Worm (Caenorhabditis elegans) whole organism, late embryonic: ENCODE results near the gene F35E8.7.
A peak's percentile ranks its signal among the peaks of the same experiment; 100 is the strongest.

Experiments used
- F13H6.1 ChIP-seq: sonication (generic microtip); optimal IDR thresholded peaks from 2 replicates; lab custom pipeline; 2016; ENCODE audit warnings: missing genetic modification characterization, missing compliant biosample characterization
- K02D7.2 ChIP-seq: sonication (generic microtip); optimal IDR thresholded peaks from 2 replicates; lab custom pipeline; 2017; ENCODE audit warnings: mild to moderate bottlenecking, missing genetic modification characterization, missing compliant biosample characterization
- K09A11.1 ChIP-seq: sonication (generic microtip); optimal IDR thresholded peaks from 2 replicates; lab custom pipeline; 2017; ENCODE audit warnings: antibody characterized with exemption, mild to moderate bottlenecking, missing genetic modification characterization, missing compliant biosample characterization; ENCODE audit not compliant: insufficient read depth
- T23F11.4 ChIP-seq: fragments of 200-800 bp; sonication (Bioruptor generic); optimal IDR thresholded peaks from 2 replicates; lab custom pipeline; 2018; ENCODE audit warnings: mild to moderate bottlenecking, missing genetic modification characterization, missing compliant biosample characterization
- Y22D7AL.16 ChIP-seq: sonication (generic microtip); optimal IDR thresholded peaks from 2 replicates; lab custom pipeline; 2016; ENCODE audit warnings: missing genetic modification characterization, missing compliant biosample characterization
- ceh-14 ChIP-seq: sonication (generic microtip); optimal IDR thresholded peaks from 2 replicates; lab custom pipeline; 2016; ENCODE audit warnings: missing genotype, missing genetic modification characterization, missing compliant biosample characterization
- ceh-19 ChIP-seq: fragments of 200-800 bp; sonication (Bioruptor generic); optimal IDR thresholded peaks from 2 replicates; lab custom pipeline; 2018; ENCODE audit warnings: mild to moderate bottlenecking, missing genetic modification characterization, missing compliant biosample characterization
- ceh-22 ChIP-seq: sonication (generic microtip); optimal IDR thresholded peaks from 2 replicates; lab custom pipeline; 2017; ENCODE audit warnings: missing biosample characterization, missing genetic modification characterization
- ceh-24 ChIP-seq: sonication (generic microtip); optimal IDR thresholded peaks from 2 replicates; lab custom pipeline; 2016; ENCODE audit warnings: mild to moderate bottlenecking, missing genetic modification characterization, missing compliant biosample characterization
- ceh-30 ChIP-seq: fragments of 150-350 bp; optimal IDR thresholded peaks from 2 replicates; lab custom pipeline; 2014; ENCODE audit warnings: missing biosample characterization, missing genetic modification characterization
- ceh-31 ChIP-seq: sonication (generic microtip); optimal IDR thresholded peaks from 2 replicates; lab custom pipeline; 2016; ENCODE audit warnings: missing genetic modification characterization, missing compliant biosample characterization
- ceh-45 ChIP-seq: fragments of 200-800 bp; sonication (Bioruptor generic); IDR thresholded peaks from 2 replicates; pipeline ENCODE4 v1.3.6; 2022; ENCODE audit warnings: missing genetic modification reagents, missing genetic modification characterization, missing compliant biosample characterization
- ceh-6 ChIP-seq: fragments of 200-800 bp; sonication (Bioruptor generic); optimal IDR thresholded peaks from 2 replicates; lab custom pipeline; 2018; ENCODE audit warnings: mild to moderate bottlenecking, missing genetic modification characterization, missing compliant biosample characterization
- ceh-9 ChIP-seq: sonication (generic microtip); optimal IDR thresholded peaks from 2 replicates; lab custom pipeline; 2016; ENCODE audit warnings: mild to moderate bottlenecking, missing genetic modification characterization, inconsistent platforms, missing compliant biosample characterization
- dve-1 ChIP-seq: sonication (generic microtip); optimal IDR thresholded peaks from 2 replicates; lab custom pipeline; 2017; ENCODE audit warnings: antibody characterized with exemption, mild to moderate bottlenecking, missing genetic modification characterization, missing compliant biosample characterization
- elt-2 ChIP-seq: sonication (generic microtip); optimal IDR thresholded peaks from 2 replicates; lab custom pipeline; 2016; ENCODE audit warnings: missing genetic modification reagents, missing genetic modification characterization, missing compliant biosample characterization
- ets-4 ChIP-seq: sonication (generic microtip); optimal IDR thresholded peaks from 2 replicates; lab custom pipeline; 2016; ENCODE audit warnings: missing genetic modification characterization, missing compliant biosample characterization
- eyg-1 ChIP-seq: sonication (generic microtip); optimal IDR thresholded peaks from 2 replicates; lab custom pipeline; 2016; ENCODE audit warnings: missing genotype, missing genetic modification characterization, missing compliant biosample characterization
- fkh-10 ChIP-seq: fragments of 150-350 bp; optimal IDR thresholded peaks from 2 replicates; lab custom pipeline; 2014; ENCODE audit warnings: missing biosample characterization, missing genetic modification reagents, missing genetic modification characterization
- fkh-6 ChIP-seq: sonication (generic microtip); optimal IDR thresholded peaks from 2 replicates; lab custom pipeline; 2016; ENCODE audit warnings: missing genetic modification characterization, missing compliant biosample characterization
- hlh-30 ChIP-seq: sonication (generic microtip); optimal IDR thresholded peaks from 2 replicates; lab custom pipeline; 2017; ENCODE audit warnings: antibody characterized with exemption, missing genetic modification characterization, missing compliant biosample characterization; ENCODE audit not compliant: insufficient read depth
- lim-6 ChIP-seq: sonication (generic microtip); optimal IDR thresholded peaks from 2 replicates; lab custom pipeline; 2016; ENCODE audit warnings: missing genetic modification characterization, missing compliant biosample characterization
- lin-11 ChIP-seq: fragments of 200-800 bp; sonication (Bioruptor generic); optimal IDR thresholded peaks from 2 replicates; lab custom pipeline; 2018; ENCODE audit warnings: mild to moderate bottlenecking, missing genetic modification characterization, missing compliant biosample characterization
- nfya-1 ChIP-seq: sonication (generic microtip); optimal IDR thresholded peaks from 2 replicates; lab custom pipeline; 2017; ENCODE audit warnings: missing genetic modification characterization, mild to moderate bottlenecking, missing compliant biosample characterization, antibody characterized with exemption, moderate library complexity
- nhr-11 ChIP-seq: fragments of 150-350 bp; optimal IDR thresholded peaks from 2 replicates; lab custom pipeline; 2014; ENCODE audit warnings: missing biosample characterization, missing genetic modification characterization
- odd-2 ChIP-seq: sonication (generic microtip); optimal IDR thresholded peaks from 2 replicates; lab custom pipeline; 2017; ENCODE audit warnings: antibody characterized with exemption, mild to moderate bottlenecking, missing genetic modification characterization, missing compliant biosample characterization
- pax-1 ChIP-seq: fragments of 150-350 bp; optimal IDR thresholded peaks from 2 replicates; lab custom pipeline; 2014; ENCODE audit warnings: missing biosample characterization, missing genetic modification characterization
- pha-2 ChIP-seq: sonication (generic microtip); optimal IDR thresholded peaks from 2 replicates; lab custom pipeline; 2017; ENCODE audit warnings: mild to moderate bottlenecking, missing genetic modification characterization, missing compliant biosample characterization
- pha-4 ChIP-seq: fragments of 150-350 bp; optimal IDR thresholded peaks from 2 replicates; lab custom pipeline; 2018; ENCODE audit warnings: missing biosample characterization, missing genetic modification reagents, missing genetic modification characterization
- pros-1 ChIP-seq: fragments of 150-350 bp; optimal IDR thresholded peaks from 2 replicates; lab custom pipeline; 2014; ENCODE audit warnings: missing biosample characterization, missing genetic modification reagents, missing genetic modification characterization
- ref-2 ChIP-seq: sonication (generic microtip); optimal IDR thresholded peaks from 2 replicates; lab custom pipeline; 2016; ENCODE audit warnings: missing genetic modification characterization, missing compliant biosample characterization
- sox-4 ChIP-seq: sonication (generic microtip); optimal IDR thresholded peaks from 2 replicates; lab custom pipeline; 2017; ENCODE audit warnings: mild to moderate bottlenecking, missing genetic modification characterization, inconsistent platforms, missing compliant biosample characterization
- syd-9 ChIP-seq: sonication (generic microtip); optimal IDR thresholded peaks from 2 replicates; lab custom pipeline; 2016; ENCODE audit warnings: mild to moderate bottlenecking, missing genetic modification characterization, moderate library complexity, missing compliant biosample characterization
- tbx-7 ChIP-seq: sonication (generic microtip); optimal IDR thresholded peaks from 2 replicates; lab custom pipeline; 2016; ENCODE audit warnings: missing genotype, missing genetic modification characterization, missing compliant biosample characterization
- unc-3 ChIP-seq, 2 experiments: fragments of 200-800 bp in 1 of 2; sonication (Bioruptor generic) in 1 of 2; sonication (generic microtip) in 1 of 2; conservative IDR thresholded peaks in 1 of 2; optimal IDR thresholded peaks in 1 of 2; 2 replicates each; pipeline versions ENCODE4 v1.3.6 to Lab custom; 2016 to 2022; ENCODE audit warnings: missing compliant biosample characterization in 2 of 2, missing genetic modification characterization in 2 of 2, missing genetic modification reagents in 1 of 2
- unc-42 ChIP-seq: sonication (generic microtip); optimal IDR thresholded peaks from 2 replicates; lab custom pipeline; 2016; ENCODE audit warnings: missing genotype, missing genetic modification characterization, missing compliant biosample characterization
- unc-86 ChIP-seq: sonication (generic microtip); optimal IDR thresholded peaks from 2 replicates; lab custom pipeline; 2016; ENCODE audit warnings: missing genetic modification characterization, missing compliant biosample characterization

F35E8.7 gene

ce11 chrV:15917458-15917857 is 3.6 kb downstream of the F35E8.7 start, which contains the start of gene F35E8.9:
Gene F35E8.9 (minus strand): TSS chrV:15917558.
- no peak for TF ChIP-seq nhr-11 (tag; lab: Kevin White, UChicago)
- no peak for TF ChIP-seq unc-42 (tag; lab: Kevin White, UChicago)
- TF ChIP-seq unc-86 (tag; lab: Kevin White, UChicago) = no peak
- no peak for TF ChIP-seq ceh-19 (GFP tag; lab: Kevin White, UChicago)
- no peak for TF ChIP-seq lim-6 (tag; lab: Kevin White, UChicago)

- TF ChIP-seq lin-11 (tag; lab: Kevin White, UChicago) (no peak), pha-4 (tag; lab: Kevin White, UChicago) (no peak), syd-9 (tag; lab: Kevin White, UChicago) (no peak), hlh-30 (tag; lab: Kevin White, UChicago) (no peak), K02D7.2 (tag; lab: Kevin White, UChicago) (no peak), pha-2 (no peak), unc-42 (tag; lab: Kevin White, UChicago) (no peak), T23F11.4 (no peak), ceh-14 (no peak), ceh-31 (tag; lab: Kevin White, UChicago) (no peak), ref-2 (tag; lab: Kevin White, UChicago) (no peak)
Observed at ce11 chrV:15920273-15920672, 6.5 kb downstream of the F35E8.7 start, which contains the start of gene F35E8.10. Gene F35E8.10 (minus strand): TSS chrV:15920373.

ce11 chrV:15921102-15921501 is 7.3 kb downstream of the F35E8.7 start, which contains the start of gene cdr-1:
Gene cdr-1 (plus strand): TSS chrV:15921309.
- TF ChIP-seq tbx-7 (no peak), nhr-11 (tag; lab: Kevin White, UChicago) (no peak), elt-2 (tag; lab: Kevin White, UChicago) (peak; percentile 34), dve-1 (tag; lab: Kevin White, UChicago) (no peak)
- TF ChIP-seq, all 69 proteins: peak for 1

- no peak for TF ChIP-seq ceh-45
- TF ChIP-seq ceh-6 (GFP tag; lab: Kevin White, UChicago) = no peak
Observed at ce11 chrV:15922979-15923378, 9.2 kb downstream of the F35E8.7 start, which contains the start of gene F35E8.13. Gene F35E8.13 (plus strand): TSS chrV:15923279.

ce11 chrV:15924307-15924706 is 10.5 kb downstream of the F35E8.7 start, which contains the start of gene nhr-108:
Gene nhr-108 (minus strand): TSS chrV:15924472.
- TF ChIP-seq ceh-22 (tag; lab: Kevin White, UChicago) (no peak), ceh-45 (no peak), F13H6.1 (no peak), sox-4 (tag; lab: Kevin White, UChicago) (no peak), fkh-6 (no peak)

- TF ChIP-seq eyg-1 (tag; lab: Kevin White, UChicago) = no peak
- TF ChIP-seq unc-3 (GFP tag; conservative IDR thresholded peaks at IDR 0.05; lab: Robert Waterston, UW) = no peak
- TF ChIP-seq unc-3 (tag; optimal IDR thresholded peaks at IDR 0.05; lab: Kevin White, UChicago) = no peak
- no peak for TF ChIP-seq ceh-24 (tag; lab: Kevin White, UChicago)
- TF ChIP-seq ceh-30 (tag; lab: Kevin White, UChicago) = no peak
- no peak for TF ChIP-seq ets-4 (tag; lab: Kevin White, UChicago)
- TF ChIP-seq K09A11.1 = no peak
- no peak for TF ChIP-seq ceh-31 (tag; lab: Kevin White, UChicago)
- TF ChIP-seq ceh-9 (tag; lab: Kevin White, UChicago) = no peak
- TF ChIP-seq elt-2 (tag; lab: Kevin White, UChicago) = no peak
- no peak for TF ChIP-seq fkh-10
- no peak for TF ChIP-seq pros-1 (tag; lab: Kevin White, UChicago)
- TF ChIP-seq odd-2 (tag; lab: Kevin White, UChicago) = no peak
- no peak for TF ChIP-seq nfya-1 (tag; lab: Kevin White, UChicago)
- TF ChIP-seq pax-1 (tag; lab: Kevin White, UChicago) = no peak
- no peak for TF ChIP-seq ceh-6 (GFP tag; lab: Kevin White, UChicago)
- TF ChIP-seq Y22D7AL.16 = no peak
- no peak for TF ChIP-seq K02D7.2 (tag; lab: Kevin White, UChicago)
- TF ChIP-seq ceh-22 (tag; lab: Kevin White, UChicago) = no peak
- no peak for TF ChIP-seq pha-4 (tag; lab: Kevin White, UChicago)
Observed at ce11 chrV:15928325-15928724, 14.5 kb downstream of the F35E8.7 start, which contains the start of gene pzf-1. Gene pzf-1 (minus strand): TSS chrV:15928425.
